Worm (Caenorhabditis elegans) whole organism, L1 larva: ENCODE measurements around the gene sri-18.

Experiments used
- C04F5.9 ChIP-seq: sonication (generic microtip); optimal IDR thresholded peaks from 2 replicates; lab custom pipeline; 2016; ENCODE audit warnings: missing genetic modification characterization, missing compliant biosample characterization
- C34B4.2 ChIP-seq: sonication (generic microtip); optimal IDR thresholded peaks from 2 replicates; lab custom pipeline; 2017; ENCODE audit warnings: mild to moderate bottlenecking, missing genetic modification characterization, missing compliant biosample characterization
- aly-2 ChIP-seq: fragments of 150-350 bp; optimal IDR thresholded peaks from 2 replicates; lab custom pipeline; 2014; ENCODE audit warnings: missing biosample characterization, missing genetic modification characterization
- ama-1 ChIP-seq: fragments of 150-350 bp; optimal IDR thresholded peaks from 2 replicates; lab custom pipeline; 2014
- ceh-82 ChIP-seq, 3 experiments: fragments of 150-350 bp in 1 of 3; sonication (generic microtip) in 2 of 3; optimal IDR thresholded peaks; 2 replicates each; lab custom pipeline; 2014 to 2017; ENCODE audit warnings: missing biosample characterization in 3 of 3, missing genetic modification characterization in 3 of 3
- dsc-1 ChIP-seq: sonication (generic microtip); optimal IDR thresholded peaks from 2 replicates; lab custom pipeline; 2016; ENCODE audit warnings: mild to moderate bottlenecking, missing genetic modification characterization, missing compliant biosample characterization
- efl-1 ChIP-seq, 4 experiments: fragments of 150-350 bp; optimal IDR thresholded peaks in 3 of 4; peaks in 1 of 4; 1 replicate in 1 of 4; 2 replicates in 3 of 4; lab custom pipeline; 2014; ENCODE audit warnings: missing biosample characterization in 2 of 4, missing genetic modification characterization in 2 of 4, missing genetic modification reagents in 2 of 4
- elt-2 ChIP-seq: sonication (generic microtip); optimal IDR thresholded peaks from 2 replicates; lab custom pipeline; 2016; ENCODE audit warnings: missing genetic modification characterization, mild to moderate bottlenecking, inconsistent platforms, missing compliant biosample characterization, missing genetic modification reagents
- elt-3 ChIP-seq, 6 experiments: fragments of 150-350 bp in 1 of 6; sonication (generic microtip); optimal IDR thresholded peaks; 2 replicates each; lab custom pipeline; 2017 to 2018; ENCODE audit warnings: missing biosample characterization in 6 of 6, missing genetic modification characterization in 6 of 6, inconsistent platforms in 1 of 6
- ets-5 ChIP-seq: fragments of 200-800 bp; sonication (Bioruptor generic); IDR thresholded peaks from 2 replicates; pipeline ENCODE4 v1.3.6; 2022; ENCODE audit warnings: missing genetic modification characterization, missing compliant biosample characterization
- fkh-10 ChIP-seq: sonication (generic microtip); optimal IDR thresholded peaks from 2 replicates; lab custom pipeline; 2017; ENCODE audit warnings: missing biosample characterization, missing genetic modification reagents, missing genetic modification characterization
- fkh-8 ChIP-seq: sonication (generic microtip); optimal IDR thresholded peaks from 2 replicates; lab custom pipeline; 2016; ENCODE audit warnings: mild to moderate bottlenecking, missing genetic modification characterization, missing compliant biosample characterization
- hlh-4 ChIP-seq: sonication (generic microtip); optimal IDR thresholded peaks from 2 replicates; lab custom pipeline; 2016; ENCODE audit warnings: mild to moderate bottlenecking, missing genetic modification characterization, missing compliant biosample characterization
- hpl-2 ChIP-seq: fragments of 150-350 bp; optimal IDR thresholded peaks from 2 replicates; lab custom pipeline; 2014; ENCODE audit warnings: missing biosample characterization, missing genetic modification reagents, missing genetic modification characterization
- irx-1 ChIP-seq: sonication (generic microtip); optimal IDR thresholded peaks from 2 replicates; lab custom pipeline; 2016; ENCODE audit warnings: missing genetic modification characterization, missing compliant biosample characterization
- jun-1 ChIP-seq: fragments of 150-350 bp; optimal IDR thresholded peaks from 2 replicates; lab custom pipeline; 2014; ENCODE audit warnings: missing biosample characterization, missing genetic modification reagents, missing genetic modification characterization
- lir-3 ChIP-seq: sonication (generic microtip); optimal IDR thresholded peaks from 2 replicates; lab custom pipeline; 2016; ENCODE audit warnings: mild to moderate bottlenecking, missing genetic modification characterization, moderate library complexity, missing compliant biosample characterization; ENCODE audit not compliant: poor library complexity
- lsy-2 ChIP-seq, 2 experiments: fragments of 150-350 bp; optimal IDR thresholded peaks; 2 replicates each; lab custom pipeline; 2014; ENCODE audit warnings: missing biosample characterization in 2 of 2, missing genetic modification characterization in 2 of 2
- mef-2 ChIP-seq: fragments of 150-350 bp; optimal IDR thresholded peaks from 2 replicates; lab custom pipeline; 2014; ENCODE audit warnings: missing biosample characterization, missing genetic modification characterization
- mep-1 ChIP-seq: fragments of 150-350 bp; optimal IDR thresholded peaks from 2 replicates; lab custom pipeline; 2014; ENCODE audit warnings: missing biosample characterization, missing genetic modification characterization
- nhr-28 ChIP-seq: fragments of 150-350 bp; optimal IDR thresholded peaks from 2 replicates; lab custom pipeline; 2014; ENCODE audit warnings: missing biosample characterization, missing genetic modification characterization
- nhr-47 ChIP-seq: sonication (generic microtip); optimal IDR thresholded peaks from 2 replicates; lab custom pipeline; 2016; ENCODE audit warnings: mild to moderate bottlenecking, missing genetic modification characterization, moderate library complexity, missing compliant biosample characterization
- nhr-71 ChIP-seq: sonication (generic microtip); optimal IDR thresholded peaks from 2 replicates; lab custom pipeline; 2016; ENCODE audit warnings: mild to moderate bottlenecking, missing genetic modification characterization, moderate library complexity, missing compliant biosample characterization
- nhr-77 ChIP-seq: fragments of 150-350 bp; optimal IDR thresholded peaks from 2 replicates; lab custom pipeline; 2014; ENCODE audit warnings: missing biosample characterization, missing genetic modification characterization
- nhr-90 ChIP-seq: sonication (generic microtip); optimal IDR thresholded peaks from 2 replicates; lab custom pipeline; 2016; ENCODE audit warnings: mild to moderate bottlenecking, missing genetic modification characterization, missing compliant biosample characterization; ENCODE audit not compliant: poor library complexity
- pax-3 ChIP-seq: fragments of 200-800 bp; sonication (Bioruptor generic); optimal IDR thresholded peaks from 2 replicates; lab custom pipeline; 2018; ENCODE audit warnings: mild to moderate bottlenecking, missing genetic modification characterization, moderate library complexity, missing compliant biosample characterization
- pqm-1 ChIP-seq: sonication (generic microtip); optimal IDR thresholded peaks from 3 replicates; lab custom pipeline; 2017; ENCODE audit warnings: missing biosample characterization, missing genetic modification characterization
- sptf-1 ChIP-seq: fragments of 150-350 bp; optimal IDR thresholded peaks from 2 replicates; lab custom pipeline; 2014; ENCODE audit warnings: missing biosample characterization, missing genetic modification characterization
- sup-37 ChIP-seq: fragments of 200-800 bp; sonication (Bioruptor generic); optimal IDR thresholded peaks from 2 replicates; lab custom pipeline; 2018; ENCODE audit warnings: mild to moderate bottlenecking, missing genetic modification characterization, missing compliant biosample characterization
- tbx-2 ChIP-seq: sonication (generic microtip); optimal IDR thresholded peaks from 2 replicates; lab custom pipeline; 2016; ENCODE audit warnings: missing genetic modification characterization, missing compliant biosample characterization
- tlp-1 ChIP-seq: fragments of 150-350 bp; optimal IDR thresholded peaks from 2 replicates; lab custom pipeline; 2014; ENCODE audit warnings: missing biosample characterization, missing genetic modification characterization
- unc-86 ChIP-seq: sonication (generic microtip); optimal IDR thresholded peaks from 2 replicates; lab custom pipeline; 2016; ENCODE audit warnings: missing genetic modification characterization, missing compliant biosample characterization
- unc-98 ChIP-seq: fragments of 200-800 bp; sonication (Bioruptor generic); IDR thresholded peaks from 2 replicates; pipeline ENCODE4 v1.3.6; 2022; ENCODE audit warnings: missing genetic modification characterization, missing compliant biosample characterization
- zag-1 ChIP-seq: fragments of 150-350 bp; optimal IDR thresholded peaks from 2 replicates; lab custom pipeline; 2014; ENCODE audit warnings: missing biosample characterization, missing genetic modification characterization

Gene sri-18

DNA sequence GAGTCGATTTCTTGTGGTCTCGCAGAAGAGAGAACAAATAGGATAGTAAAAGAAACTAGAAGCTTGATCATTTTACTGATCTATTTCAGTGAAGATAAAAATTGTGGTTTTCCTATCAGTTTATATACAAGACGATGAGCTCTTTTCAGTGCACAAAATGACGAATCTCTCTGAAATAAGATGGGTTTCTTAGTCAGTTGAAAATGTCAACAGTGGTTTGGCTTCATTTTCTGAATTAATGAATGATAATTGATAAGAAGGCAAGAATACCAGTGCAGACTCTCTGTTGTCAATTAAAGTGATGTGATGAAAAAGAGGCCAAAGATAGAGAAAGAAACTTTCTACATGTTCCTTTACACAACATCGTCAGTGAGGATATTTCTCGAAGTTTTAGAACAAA is 21.0 kb upstream of the sri-18 start, which contains the start of gene lys-2:
lys-2 (minus strand) TSS at position 101 of the 400 bp plus-strand sequence.
- TF ChIP-seq hpl-2 (GFP tag; lab: Kevin White, UChicago) (no peak), mef-2 (tag; lab: Kevin White, UChicago) (no peak), pqm-1 (peak; percentile 50), irx-1 (tag; lab: Kevin White, UChicago) (no peak), ama-1 (lab: Kevin White, UChicago) (no peak), C34B4.2 (tag; lab: Kevin White, UChicago) (no peak), mep-1 (no peak), elt-2 (tag; lab: Kevin White, UChicago) (peak; percentile 75), lir-3 (tag; lab: Kevin White, UChicago) (no peak), jun-1 (tag; lab: Kevin White, UChicago) (no peak), ceh-82 (tag; optimal IDR thresholded peaks at IDR 0.05; lab: Kevin White, UChicago) (no peak), nhr-28 (tag; lab: Kevin White, UChicago) (no peak), hlh-4 (no peak), unc-86 (no peak), lsy-2 (tag; optimal IDR thresholded peaks at IDR 0.05; lab: Kevin White, UChicago) (no peak), pax-3 (tag; lab: Kevin White, UChicago) (peak; percentile 4), nhr-77 (tag; lab: Kevin White, UChicago) (no peak), fkh-10 (GFP tag; lab: Kevin White, UChicago) (no peak), efl-1 (optimal IDR thresholded peaks at IDR 0.05; lab: Kevin White, UChicago) (no peak), efl-1 (GFP tag; optimal IDR thresholded peaks at IDR 0.05 in 1 of 2; lab: Kevin White, UChicago) (no peak), unc-98 (GFP tag; lab: Robert Waterston, UW) (no peak), nhr-47 (tag; lab: Kevin White, UChicago) (no peak), elt-3 (tag; optimal IDR thresholded peaks at IDR 0.05; lab: Kevin White, UChicago) (no peak), ets-5 (GFP tag; lab: Robert Waterston, UW) (no peak), C04F5.9 (tag; lab: Kevin White, UChicago) (no peak), aly-2 (no peak)
- TF ChIP-seq, all 84 proteins: peak for 3

- TF ChIP-seq lir-3 (tag; lab: Kevin White, UChicago): no peak
- TF ChIP-seq elt-2 (tag; lab: Kevin White, UChicago): peak; percentile 86
- TF ChIP-seq tlp-1 (tag; lab: Kevin White, UChicago): peak; percentile 63
- no peak for TF ChIP-seq sup-37 (GFP tag; lab: Kevin White, UChicago)
Measured at ce11 chrV:10280112-10280511, 19.8 kb upstream of the sri-18 start.

DNA sequence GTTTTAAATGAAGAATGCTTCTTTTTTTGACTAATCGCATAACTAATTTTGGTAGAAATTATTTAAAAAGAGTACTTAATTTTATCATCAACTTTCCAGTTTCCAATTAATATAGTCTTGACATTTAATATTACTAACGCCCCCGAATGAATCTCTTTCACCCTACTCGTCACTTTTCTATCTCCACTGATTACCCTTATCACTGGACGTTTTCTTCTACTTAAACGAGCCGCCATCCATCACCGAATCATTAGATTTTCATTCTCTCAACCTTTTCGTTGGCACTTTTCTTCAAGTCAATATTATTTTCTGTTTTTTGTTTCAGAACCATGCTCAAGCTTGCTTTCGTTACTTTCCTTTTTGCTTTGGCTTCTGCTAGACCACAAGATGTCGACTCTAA is 17.2 kb upstream of the sri-18 start, which contains the start of gene lys-1:
lys-1 (plus strand) TSS at position 326 of the 400 bp plus-strand sequence.
- peak; percentile 21 for TF ChIP-seq tlp-1 (tag; lab: Kevin White, UChicago)
- no peak for TF ChIP-seq tbx-2
- TF ChIP-seq efl-1 (optimal IDR thresholded peaks at IDR 0.05; lab: Kevin White, UChicago): no peak
- TF ChIP-seq efl-1 (GFP tag; optimal IDR thresholded peaks at IDR 0.05 in 1 of 2; lab: Kevin White, UChicago): peak in 1 of 2 experiments; percentile 22
- peak; percentile 54 for TF ChIP-seq elt-2 (tag; lab: Kevin White, UChicago)
- TF ChIP-seq, all 84 proteins: peak for 3

DNA sequence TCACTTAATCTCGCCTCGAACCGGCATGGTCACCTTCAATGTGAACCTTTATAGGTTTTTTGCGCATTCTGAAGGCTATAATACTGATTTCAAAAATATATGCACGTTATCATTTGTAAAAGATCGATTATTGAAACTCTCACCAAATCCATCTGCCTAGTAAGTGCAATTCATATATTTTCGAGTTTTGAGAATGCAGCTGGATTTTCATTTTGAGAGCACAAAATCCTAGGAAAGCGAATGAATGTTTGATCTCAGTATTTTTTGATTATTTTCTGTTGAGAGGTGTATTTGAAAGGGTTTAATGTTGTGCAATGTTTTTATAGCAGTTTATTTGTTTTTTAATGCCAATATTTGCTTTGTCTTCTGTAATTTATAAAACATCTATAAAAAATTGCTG is 15.7 kb upstream of the sri-18 start:
- no peak for TF ChIP-seq zag-1 (tag; lab: Kevin White, UChicago)
- TF ChIP-seq nhr-90 (tag; lab: Kevin White, UChicago): no peak
- peak; percentile 29 for TF ChIP-seq dsc-1 (tag; lab: Kevin White, UChicago)
- TF ChIP-seq fkh-8 (tag; lab: Kevin White, UChicago): peak; percentile 39
- no peak for TF ChIP-seq hpl-2 (GFP tag; lab: Kevin White, UChicago)
- no peak for TF ChIP-seq nhr-28 (tag; lab: Kevin White, UChicago)
- TF ChIP-seq hlh-4: peak; percentile 99
- no peak for TF ChIP-seq sptf-1 (tag; lab: Kevin White, UChicago)
- peak; percentile 43 for TF ChIP-seq nhr-71
